Worm (Caenorhabditis elegans): ENCODE measurements around the gene msp-3.

Gene msp-3

DNA sequence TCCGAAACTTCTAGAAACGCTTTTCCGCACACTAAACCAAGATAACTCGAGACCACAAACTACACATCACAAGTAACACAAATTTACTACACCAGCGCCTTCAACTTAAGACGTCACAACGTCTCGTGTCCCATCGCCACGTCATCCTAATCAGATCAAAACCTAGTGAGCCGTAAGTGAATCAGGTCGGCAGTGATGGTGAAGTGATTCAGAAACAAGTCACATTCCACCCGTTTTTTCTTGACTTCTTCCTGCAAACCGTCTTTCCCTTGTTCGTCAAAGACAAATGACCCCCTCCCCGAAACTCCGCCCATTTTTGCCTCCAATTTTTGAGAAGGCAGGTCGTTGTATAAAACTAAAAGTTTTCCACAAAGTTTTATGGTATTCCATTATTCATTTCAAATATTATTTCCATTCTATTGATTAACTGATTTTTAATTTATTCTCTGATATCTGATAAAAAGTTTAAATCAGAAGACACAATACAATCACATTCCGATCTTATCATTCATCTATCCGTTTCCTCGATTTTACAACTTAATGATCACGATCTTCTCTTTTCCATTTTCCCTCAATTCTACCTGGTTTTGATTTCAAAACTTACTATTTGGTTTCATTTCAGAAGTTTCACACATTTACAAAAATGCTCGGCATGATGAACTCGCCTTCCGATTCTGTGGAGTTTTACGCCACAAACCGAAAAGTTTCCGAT, 23.4 kb downstream of the msp-3 start, which contains the start of gene F26G1.2:
F26G1.2 (plus strand) TSS at position 508 of the 712 bp plus-strand sequence.
- TF ChIP-seq cog-1 (tag; optimal IDR thresholded peaks at IDR 0.05) (no peak), ztf-29 (GFP tag; IDR thresholded peaks at IDR 0.05) (no peak), T22C8.4 (GFP tag; IDR thresholded peaks at IDR 0.05) (no peak), ztf-23 (GFP tag; IDR thresholded peaks at IDR 0.05) (no peak), med-1 (GFP tag; optimal IDR thresholded peaks at IDR 0.05; ENCODE audit: insufficient read depth) (no peak), ref-1 (GFP tag; conservative IDR thresholded peaks at IDR 0.05) (no peak), tab-1 (GFP tag; IDR thresholded peaks at IDR 0.05) (no peak), flt-1 (GFP tag; IDR thresholded peaks at IDR 0.05) (no peak)

DNA sequence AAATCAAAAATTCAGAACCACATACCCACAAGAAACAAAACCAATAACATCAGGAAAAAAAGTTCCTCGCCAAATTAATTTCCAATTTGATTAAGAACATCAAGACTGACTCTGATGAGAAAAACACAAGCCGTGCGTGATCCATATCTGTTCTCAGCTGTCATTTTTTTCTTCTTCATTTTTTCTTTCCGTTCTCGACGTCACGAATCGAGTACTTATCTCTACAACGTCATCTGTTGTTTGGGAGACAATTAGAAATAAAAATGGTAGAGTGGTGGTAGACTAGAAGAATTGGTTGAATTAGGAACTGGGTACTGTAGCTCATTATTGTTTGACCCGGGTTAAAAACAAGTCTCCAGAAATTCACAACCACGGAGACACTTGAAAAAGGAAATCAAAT, 25.1 kb downstream of the msp-3 start:
- TF ChIP-seq cog-1 (tag; optimal IDR thresholded peaks at IDR 0.05) (no peak), ztf-29 (GFP tag; IDR thresholded peaks at IDR 0.05) (no peak), med-1 (GFP tag; optimal IDR thresholded peaks at IDR 0.05; ENCODE audit: insufficient read depth) (no peak), tab-1 (GFP tag; IDR thresholded peaks at IDR 0.05) (no peak), klf-2 (GFP tag; conservative IDR thresholded peaks at IDR 0.05) (no peak), flt-1 (GFP tag; IDR thresholded peaks at IDR 0.05) (no peak), ztf-23 (GFP tag; IDR thresholded peaks at IDR 0.05) (no peak), T22C8.4 (GFP tag; IDR thresholded peaks at IDR 0.05) (no peak), ref-1 (GFP tag; conservative IDR thresholded peaks at IDR 0.05) (no peak)

DNA sequence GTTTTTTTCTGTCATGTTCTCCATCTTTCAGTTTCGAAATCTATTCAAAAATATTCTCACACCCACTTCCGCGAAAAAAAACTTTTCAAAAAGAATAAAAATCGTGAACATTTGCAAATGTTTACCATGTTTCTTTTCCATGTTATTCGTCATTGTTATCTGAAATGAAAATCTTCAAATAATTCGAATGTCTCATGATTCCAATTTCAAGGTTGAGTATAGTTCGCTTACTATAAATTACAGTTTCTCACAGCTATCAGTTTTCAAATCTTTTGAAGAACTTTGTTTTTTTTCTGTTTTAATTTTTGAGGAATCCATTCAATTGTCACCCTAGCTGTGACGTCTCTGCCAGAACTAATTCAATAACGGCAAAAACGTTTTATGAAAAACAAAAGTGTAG, 26.2 kb downstream of the msp-3 start:
- TF ChIP-seq tab-1 (GFP tag; IDR thresholded peaks at IDR 0.05) (no peak), med-1 (GFP tag; optimal IDR thresholded peaks at IDR 0.05; ENCODE audit: insufficient read depth) (no peak), T22C8.4 (GFP tag; IDR thresholded peaks at IDR 0.05) (no peak), ztf-29 (GFP tag; IDR thresholded peaks at IDR 0.05) (no peak), flt-1 (GFP tag; IDR thresholded peaks at IDR 0.05) (no peak), klf-2 (GFP tag; conservative IDR thresholded peaks at IDR 0.05) (no peak), ref-1 (GFP tag; conservative IDR thresholded peaks at IDR 0.05) (no peak), cog-1 (tag; optimal IDR thresholded peaks at IDR 0.05) (no peak), ztf-23 (GFP tag; IDR thresholded peaks at IDR 0.05) (no peak)

DNA sequence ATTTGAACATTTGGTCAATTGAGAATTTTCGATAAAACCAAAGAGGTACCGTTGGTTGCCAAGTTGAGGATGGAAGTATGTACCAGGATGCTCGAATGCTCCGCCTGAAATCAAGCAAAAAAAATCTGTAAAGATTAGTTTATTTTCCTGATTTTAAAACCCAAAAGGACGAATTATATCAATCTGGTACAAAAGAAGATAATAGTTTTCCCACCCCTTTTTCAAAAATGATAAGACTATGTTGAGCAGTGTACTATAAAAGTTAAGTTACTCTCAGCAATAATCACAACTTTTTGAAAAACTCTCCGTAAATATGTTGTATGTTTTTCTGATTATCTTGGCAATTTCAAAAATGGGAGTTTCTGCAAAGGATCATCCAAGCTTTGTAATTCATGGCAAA, 27.6 kb downstream of the msp-3 start, which contains the start of gene F26G1.3:
F26G1.3 (plus strand) TSS at position 301 of the 400 bp plus-strand sequence.
- TF ChIP-seq ztf-23 (GFP tag; IDR thresholded peaks at IDR 0.05) (no peak), ref-1 (GFP tag; conservative IDR thresholded peaks at IDR 0.05) (no peak), klf-2 (GFP tag; conservative IDR thresholded peaks at IDR 0.05) (no peak), T22C8.4 (GFP tag; IDR thresholded peaks at IDR 0.05) (no peak), med-1 (GFP tag; optimal IDR thresholded peaks at IDR 0.05; ENCODE audit: insufficient read depth) (no peak), cog-1 (tag; optimal IDR thresholded peaks at IDR 0.05) (no peak), ztf-29 (GFP tag; IDR thresholded peaks at IDR 0.05) (no peak), tab-1 (GFP tag; IDR thresholded peaks at IDR 0.05) (no peak), flt-1 (GFP tag; IDR thresholded peaks at IDR 0.05) (no peak)

DNA sequence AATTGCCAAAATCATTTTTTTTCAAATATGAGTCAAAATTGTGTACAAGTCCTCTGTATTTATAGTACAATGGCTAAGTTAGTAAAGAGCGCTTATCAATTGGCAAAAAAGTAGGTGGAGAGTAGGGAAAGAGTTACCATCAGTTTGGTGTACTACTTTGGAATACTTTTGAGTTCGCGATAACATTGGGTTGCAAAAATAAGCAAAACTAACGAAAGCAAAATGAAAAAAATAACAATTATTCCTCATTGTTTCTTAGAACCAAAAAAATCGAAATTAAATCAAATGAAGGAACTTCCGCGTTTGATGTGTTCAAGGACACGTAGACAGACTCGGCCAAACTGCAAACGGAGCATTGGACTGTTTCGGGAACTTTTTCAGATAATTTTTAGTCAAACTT, 29.3 kb downstream of the msp-3 start, which contains the start of gene C27D9.2:
C27D9.2 (minus strand) TSS at position 101 of the 400 bp plus-strand sequence.
- TF ChIP-seq ref-1 (GFP tag; conservative IDR thresholded peaks at IDR 0.05) (no peak), T22C8.4 (GFP tag; IDR thresholded peaks at IDR 0.05) (no peak), med-1 (GFP tag; optimal IDR thresholded peaks at IDR 0.05; ENCODE audit: insufficient read depth) (no peak), klf-2 (GFP tag; conservative IDR thresholded peaks at IDR 0.05) (no peak), flt-1 (GFP tag; IDR thresholded peaks at IDR 0.05) (no peak), cog-1 (tag; optimal IDR thresholded peaks at IDR 0.05) (no peak), ztf-23 (GFP tag; IDR thresholded peaks at IDR 0.05) (no peak), tab-1 (GFP tag; IDR thresholded peaks at IDR 0.05) (no peak), ztf-29 (GFP tag; IDR thresholded peaks at IDR 0.05) (no peak)

DNA sequence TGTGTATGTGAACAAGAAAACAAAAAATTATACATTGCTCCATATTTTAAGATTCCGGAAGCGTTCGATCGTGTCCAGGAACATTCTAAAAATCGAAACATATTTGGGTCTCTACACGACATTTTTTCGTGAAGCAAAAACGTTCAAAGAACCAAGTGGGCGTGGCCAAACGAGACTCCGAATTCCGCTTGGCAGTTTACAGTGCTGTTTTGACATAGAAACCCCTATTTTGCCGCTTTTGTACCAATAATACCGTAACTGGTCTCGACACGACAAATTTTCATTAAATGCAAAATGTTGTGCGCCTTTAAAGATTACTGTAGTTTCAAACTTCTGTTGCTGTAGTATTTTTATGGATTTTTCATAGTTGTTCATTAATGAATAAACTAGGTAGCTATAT, 30.4 kb downstream of the msp-3 start:
- TF ChIP-seq cog-1 (tag; optimal IDR thresholded peaks at IDR 0.05) (no peak), T22C8.4 (GFP tag; IDR thresholded peaks at IDR 0.05) (no peak), ref-1 (GFP tag; conservative IDR thresholded peaks at IDR 0.05) (no peak), ztf-29 (GFP tag; IDR thresholded peaks at IDR 0.05) (no peak), flt-1 (GFP tag; IDR thresholded peaks at IDR 0.05) (no peak), tab-1 (GFP tag; IDR thresholded peaks at IDR 0.05) (no peak), ztf-23 (GFP tag; IDR thresholded peaks at IDR 0.05) (no peak), med-1 (GFP tag; optimal IDR thresholded peaks at IDR 0.05; ENCODE audit: insufficient read depth) (no peak), klf-2 (GFP tag; conservative IDR thresholded peaks at IDR 0.05) (no peak)

DNA sequence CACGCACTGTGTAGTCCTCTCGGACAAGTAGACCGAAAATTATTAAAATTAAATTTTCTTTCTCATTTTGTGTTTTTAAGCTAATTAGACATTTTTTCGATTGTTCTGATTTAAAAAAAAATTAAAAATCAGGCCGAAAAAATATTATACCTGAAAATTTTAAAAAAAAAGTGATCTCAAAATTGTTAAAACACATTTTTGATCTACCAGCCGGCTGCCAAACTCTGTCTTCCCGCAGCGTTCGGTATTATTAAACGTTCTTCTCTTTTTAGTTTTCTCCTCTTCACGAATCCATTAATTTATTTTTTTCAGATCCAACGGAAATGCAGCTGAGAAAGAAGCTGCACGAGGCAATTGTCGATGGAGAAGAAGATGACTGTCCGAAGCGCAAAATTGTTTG, 32.9 kb downstream of the msp-3 start, which contains the start of gene C27D9.1:
C27D9.1 (plus strand) TSS at position 281 of the 400 bp plus-strand sequence.
- TF ChIP-seq cog-1 (tag; optimal IDR thresholded peaks at IDR 0.05) (no peak), klf-2 (GFP tag; conservative IDR thresholded peaks at IDR 0.05) (no peak), ztf-29 (GFP tag; IDR thresholded peaks at IDR 0.05) (no peak), tab-1 (GFP tag; IDR thresholded peaks at IDR 0.05) (no peak), ref-1 (GFP tag; conservative IDR thresholded peaks at IDR 0.05) (no peak), flt-1 (GFP tag; IDR thresholded peaks at IDR 0.05) (no peak), ztf-23 (GFP tag; IDR thresholded peaks at IDR 0.05) (no peak), T22C8.4 (GFP tag; IDR thresholded peaks at IDR 0.05) (no peak), med-1 (GFP tag; optimal IDR thresholded peaks at IDR 0.05; ENCODE audit: insufficient read depth) (no peak)

DNA sequence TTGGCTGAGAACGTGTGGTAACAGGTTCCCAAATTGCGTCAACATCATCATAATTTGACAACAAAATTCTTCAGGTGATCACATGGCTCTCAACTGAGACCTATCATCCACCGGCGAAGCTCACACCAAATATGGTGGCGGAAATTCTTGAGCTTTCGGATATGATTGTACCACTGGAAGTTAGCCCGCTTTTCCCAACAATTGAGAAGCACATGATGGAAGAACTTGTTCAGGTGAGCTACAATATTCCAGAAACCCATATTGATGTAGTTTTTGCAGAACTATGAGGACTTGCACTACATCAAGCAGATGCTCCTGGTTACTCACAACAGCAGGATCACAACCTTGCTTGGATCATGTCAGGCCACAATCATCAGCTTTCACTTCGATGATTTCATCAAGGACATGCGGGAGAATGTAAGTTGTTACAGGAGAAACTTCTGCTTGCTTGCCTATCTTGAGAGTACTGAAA, 33.8 kb downstream of the msp-3 start, which contains the start of gene F41C3.1:
F41C3.1 (plus strand) TSS at position 51 of the 472 bp plus-strand sequence.
- TF ChIP-seq tab-1 (GFP tag; IDR thresholded peaks at IDR 0.05) (no peak), cog-1 (tag; optimal IDR thresholded peaks at IDR 0.05) (no peak), flt-1 (GFP tag; IDR thresholded peaks at IDR 0.05) (no peak), ztf-29 (GFP tag; IDR thresholded peaks at IDR 0.05) (no peak), T22C8.4 (GFP tag; IDR thresholded peaks at IDR 0.05) (no peak), klf-2 (GFP tag; conservative IDR thresholded peaks at IDR 0.05) (no peak), med-1 (GFP tag; optimal IDR thresholded peaks at IDR 0.05; ENCODE audit: insufficient read depth) (no peak), ztf-23 (GFP tag; IDR thresholded peaks at IDR 0.05) (no peak), ref-1 (GFP tag; conservative IDR thresholded peaks at IDR 0.05) (no peak)

DNA sequence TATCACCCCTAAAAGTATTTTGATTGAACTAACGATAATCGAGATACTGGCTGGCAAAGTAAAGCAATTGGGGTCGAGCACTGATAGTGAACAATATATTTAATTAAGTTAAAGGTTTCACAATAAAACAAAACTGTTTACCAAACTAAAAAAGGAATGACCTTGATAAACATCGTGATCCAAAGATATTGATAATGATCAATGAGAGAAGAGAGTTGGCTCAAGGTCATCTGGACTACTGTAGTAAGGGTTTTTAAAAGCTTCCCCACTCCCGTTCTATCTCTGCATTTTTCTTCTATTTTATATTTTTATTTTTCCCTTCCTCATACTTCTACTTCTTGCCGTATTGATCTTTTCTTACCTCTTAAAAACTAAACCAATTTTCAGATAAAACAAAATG, 36.5 kb downstream of the msp-3 start, which contains the start of gene F41C3.2:
F41C3.2 (plus strand) TSS at position 388 of the 400 bp plus-strand sequence.
- no peak for TF ChIP-seq flt-1 (GFP tag; IDR thresholded peaks at IDR 0.05)
- TF ChIP-seq med-1 (GFP tag; optimal IDR thresholded peaks at IDR 0.05; ENCODE audit: insufficient read depth) = no peak
- no peak for TF ChIP-seq klf-2 (GFP tag; conservative IDR thresholded peaks at IDR 0.05)
- no peak for TF ChIP-seq ref-1 (GFP tag; conservative IDR thresholded peaks at IDR 0.05)
- TF ChIP-seq ztf-23 (GFP tag; IDR thresholded peaks at IDR 0.05) = no peak
- TF ChIP-seq ztf-29 (GFP tag; IDR thresholded peaks at IDR 0.05) = no peak
- TF ChIP-seq tab-1 (GFP tag; IDR thresholded peaks at IDR 0.05) = no peak
- TF ChIP-seq T22C8.4 (GFP tag; IDR thresholded peaks at IDR 0.05) = no peak
- no peak for TF ChIP-seq cog-1 (tag; optimal IDR thresholded peaks at IDR 0.05)

Data from whole organism, midembryonic.